Worm (Caenorhabditis elegans): ENCODE results near the gene egrh-3.

Gene egrh-3

DNA sequence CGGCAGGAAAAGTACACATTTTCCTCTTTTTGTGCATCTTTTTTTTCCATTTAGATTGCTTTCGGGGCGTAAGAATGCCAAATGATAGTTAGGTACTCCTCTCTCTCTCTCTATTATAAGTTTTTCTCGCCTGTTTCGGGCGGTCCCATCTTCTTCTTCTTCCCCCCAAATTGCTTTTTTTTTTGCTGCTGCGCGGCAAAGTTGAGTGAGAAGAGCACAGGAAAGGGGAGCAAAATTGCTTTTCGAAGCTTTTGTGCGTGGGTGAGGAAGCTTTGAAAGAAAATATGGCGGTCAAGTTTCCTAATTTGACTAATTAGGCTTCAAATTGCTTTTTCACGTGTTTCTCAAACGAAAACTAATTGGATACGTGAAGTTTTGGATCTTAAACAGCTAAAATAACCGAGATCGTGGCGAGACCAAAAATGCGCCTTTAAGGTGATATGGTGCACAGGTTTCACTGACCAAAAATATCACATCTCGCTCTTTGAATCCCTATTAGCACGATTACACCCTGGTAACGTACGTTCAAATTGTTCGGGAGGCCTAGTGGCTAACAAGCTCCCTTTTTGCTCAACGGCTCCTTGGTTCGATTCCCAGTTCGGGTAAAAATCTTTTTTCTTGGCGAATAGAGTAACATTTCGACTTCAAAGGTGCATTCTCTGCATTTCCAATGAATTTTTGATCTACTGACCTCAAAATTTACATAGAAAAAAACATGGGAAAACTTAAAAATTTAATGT lies 32.0 kb downstream of the egrh-3 start:
- TF ChIP-seq ces-1 (GFP tag; optimal IDR thresholded peaks at IDR 0.05), result peak; percentile 46
- TF ChIP-seq snpc-4 (tag; optimal IDR thresholded peaks at IDR 0.05), result no peak

ce11 chrIV:2654965-2655364 lies 33.6 kb downstream of the egrh-3 start:
- TF ChIP-seq hlh-1 (tag; optimal IDR thresholded peaks at IDR 0.05) (no peak), lin-13 (tag; optimal IDR thresholded peaks at IDR 0.05) (no peak), ceh-39 (tag; optimal IDR thresholded peaks at IDR 0.05) (no peak), elt-3 (tag; optimal IDR thresholded peaks at IDR 0.05) (no peak), unc-62 (GFP tag; optimal IDR thresholded peaks at IDR 0.05) (no peak), unc-39 (tag; optimal IDR thresholded peaks at IDR 0.05) (no peak), nhr-2 (tag; optimal IDR thresholded peaks at IDR 0.05) (no peak), ham-2 (GFP tag; optimal IDR thresholded peaks at IDR 0.05) (no peak), M03D4.4 (tag; optimal IDR thresholded peaks at IDR 0.05) (no peak), ceh-43 (GFP tag; optimal IDR thresholded peaks at IDR 0.05) (no peak), ceh-83 (GFP tag; optimal IDR thresholded peaks at IDR 0.05) (no peak), pha-4 (tag; optimal IDR thresholded peaks at IDR 0.05) (no peak), blmp-1 (tag; optimal IDR thresholded peaks at IDR 0.05) (no peak), ces-1 (GFP tag; optimal IDR thresholded peaks at IDR 0.05) (no peak), nhr-28 (tag; optimal IDR thresholded peaks at IDR 0.05) (no peak)

DNA sequence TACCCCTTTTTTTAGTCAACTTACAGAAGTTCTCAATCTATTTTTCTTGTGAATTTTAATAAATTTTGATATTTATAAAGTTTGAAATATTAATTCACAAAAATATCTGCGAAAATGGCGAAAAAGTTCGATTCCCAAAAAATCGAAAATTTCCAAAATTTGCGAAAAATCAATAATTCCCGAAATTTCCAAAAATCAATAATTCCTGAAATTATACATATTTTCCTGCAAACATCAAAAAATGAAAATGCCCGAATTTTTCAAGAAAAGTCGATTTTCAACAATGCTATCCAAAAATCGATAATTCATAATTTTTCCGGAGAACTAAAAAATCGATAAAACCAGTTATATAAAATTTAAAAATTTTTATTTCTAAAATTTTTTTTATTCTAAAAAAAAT lies 38.5 kb downstream of the egrh-3 start:
- TF ChIP-seq unc-120 (tag; optimal IDR thresholded peaks at IDR 0.05; ENCODE audit: poor library complexity, severe bottlenecking), result no peak
- TF ChIP-seq sptf-1 (tag; optimal IDR thresholded peaks at IDR 0.05), result no peak
- no peak for TF ChIP-seq flh-1 (GFP tag; optimal IDR thresholded peaks at IDR 0.05)
- TF ChIP-seq tbx-8 (GFP tag; optimal IDR thresholded peaks at IDR 0.05), result no peak
- no peak for TF ChIP-seq ztf-11 (tag; optimal IDR thresholded peaks at IDR 0.05)

DNA sequence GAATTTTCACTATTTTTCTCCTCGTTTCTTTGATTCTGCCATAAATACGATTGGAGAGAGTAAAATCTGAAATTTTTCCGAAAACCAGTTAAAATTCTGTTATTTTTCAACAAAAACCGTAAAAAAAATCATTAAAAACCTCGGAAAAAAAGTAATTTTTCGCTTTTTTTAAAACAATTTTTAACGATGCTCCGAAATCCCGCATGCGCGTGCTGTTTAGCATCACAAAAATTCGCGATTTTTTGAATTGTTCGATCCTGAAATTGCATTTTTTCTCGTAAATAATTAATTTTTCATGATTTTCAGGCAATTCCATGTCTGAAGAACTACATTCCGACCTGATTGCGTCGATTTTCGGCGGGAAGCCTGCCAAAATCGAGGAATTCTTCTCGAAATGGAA lies 45.9 kb downstream of the egrh-3 start, which contains the start of gene ric-8:
ric-8 (plus strand) TSS at position 301 of the 400 bp plus-strand sequence.
- TF ChIP-seq tbx-8 (GFP tag; optimal IDR thresholded peaks at IDR 0.05), result no peak
- TF ChIP-seq sptf-1 (tag; optimal IDR thresholded peaks at IDR 0.05), result no peak
- no peak for TF ChIP-seq mls-2 (tag; optimal IDR thresholded peaks at IDR 0.05)
- TF ChIP-seq unc-62 (GFP tag; optimal IDR thresholded peaks at IDR 0.05), result no peak
- TF ChIP-seq ceh-39 (tag; optimal IDR thresholded peaks at IDR 0.05), result no peak
- no peak for TF ChIP-seq bed-3 (GFP tag; optimal IDR thresholded peaks at IDR 0.05)
- no peak for TF ChIP-seq unc-39 (tag; optimal IDR thresholded peaks at IDR 0.05)
- no peak for TF ChIP-seq unc-120 (tag; optimal IDR thresholded peaks at IDR 0.05; ENCODE audit: poor library complexity, severe bottlenecking)
- TF ChIP-seq elt-3 (tag; optimal IDR thresholded peaks at IDR 0.05), result no peak
- no peak for TF ChIP-seq lin-32 (GFP tag; optimal IDR thresholded peaks at IDR 0.05)
- no peak for TF ChIP-seq nhr-2 (tag; optimal IDR thresholded peaks at IDR 0.05)
- no peak for TF ChIP-seq blmp-1 (tag; optimal IDR thresholded peaks at IDR 0.05)
- TF ChIP-seq M03D4.4 (tag; optimal IDR thresholded peaks at IDR 0.05), result no peak
- no peak for TF ChIP-seq ceh-83 (GFP tag; optimal IDR thresholded peaks at IDR 0.05)
- TF ChIP-seq ham-2 (GFP tag; optimal IDR thresholded peaks at IDR 0.05), result no peak
- no peak for TF ChIP-seq pha-4 (tag; optimal IDR thresholded peaks at IDR 0.05)
- TF ChIP-seq nhr-12 (tag; optimal IDR thresholded peaks at IDR 0.05), result no peak

DNA sequence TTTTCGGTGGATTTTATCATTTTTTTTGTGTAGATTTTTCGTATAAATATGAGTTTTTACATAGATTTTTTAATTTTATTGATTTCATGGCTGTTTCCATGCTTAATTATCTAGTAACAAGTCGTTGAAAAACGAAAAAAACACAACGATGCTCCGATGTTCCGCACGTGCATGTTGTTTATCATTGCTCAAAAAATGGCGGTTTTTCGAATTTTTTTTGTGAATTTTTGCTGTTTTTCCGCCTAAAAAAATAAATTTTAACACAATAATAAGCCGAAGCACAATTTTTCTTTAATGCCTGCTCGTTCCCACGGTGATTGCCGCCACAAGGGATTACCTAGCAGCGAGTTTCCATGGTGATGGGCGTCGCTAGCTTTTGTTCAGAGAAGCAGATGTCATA lies 46.5 kb downstream of the egrh-3 start:
- TF ChIP-seq ces-1 (GFP tag; optimal IDR thresholded peaks at IDR 0.05) (no peak), hlh-1 (tag; optimal IDR thresholded peaks at IDR 0.05) (no peak), nhr-28 (tag; optimal IDR thresholded peaks at IDR 0.05) (no peak), mab-5 (tag; optimal IDR thresholded peaks at IDR 0.05) (no peak), pha-4 (tag; optimal IDR thresholded peaks at IDR 0.05) (no peak), mep-1 (tag; optimal IDR thresholded peaks at IDR 0.05) (no peak), zip-8 (tag; optimal IDR thresholded peaks at IDR 0.05) (no peak)

DNA sequence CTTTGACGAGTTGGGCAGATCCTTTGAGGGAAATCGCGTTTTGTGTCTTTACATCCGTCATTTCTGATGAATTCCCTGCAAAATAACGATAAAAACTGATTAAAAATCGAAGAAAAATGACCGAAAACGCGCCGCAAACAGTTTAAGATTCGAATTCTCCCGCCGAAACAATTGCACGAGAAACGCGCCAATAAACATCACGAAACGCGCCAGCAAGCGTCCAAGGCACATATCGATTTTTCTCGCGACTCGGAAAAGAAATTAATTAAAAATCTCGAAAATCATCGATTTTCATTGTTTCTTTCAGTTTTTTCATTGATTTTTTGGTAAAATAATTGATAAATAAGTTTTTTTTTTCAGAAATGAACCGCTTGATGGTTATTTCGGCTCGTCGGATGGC lies 47.6 kb downstream of the egrh-3 start, which contains the start of the genes mdf-2 and nduv-3:
mdf-2 (minus strand) TSS at position 176 of the 400 bp plus-strand sequence.
nduv-3 (plus strand) TSS at position 361 of the 400 bp plus-strand sequence.
- TF ChIP-seq cnd-1 (tag; optimal IDR thresholded peaks at IDR 0.05) (no peak), lin-13 (tag; optimal IDR thresholded peaks at IDR 0.05) (peak; percentile 82), nhr-76 (tag; optimal IDR thresholded peaks at IDR 0.05) (no peak), blmp-1 (tag; optimal IDR thresholded peaks at IDR 0.05) (no peak), lin-32 (GFP tag; optimal IDR thresholded peaks at IDR 0.05) (no peak), nhr-237 (tag; optimal IDR thresholded peaks at IDR 0.05) (peak; percentile 30), M03D4.4 (tag; optimal IDR thresholded peaks at IDR 0.05) (no peak), bed-3 (GFP tag; optimal IDR thresholded peaks at IDR 0.05) (no peak), ham-2 (GFP tag; optimal IDR thresholded peaks at IDR 0.05) (no peak), unc-62 (GFP tag; optimal IDR thresholded peaks at IDR 0.05) (no peak), lsy-2 (tag; optimal IDR thresholded peaks at IDR 0.05) (peak; percentile 78), snpc-4 (tag; optimal IDR thresholded peaks at IDR 0.05) (no peak), pha-4 (tag; optimal IDR thresholded peaks at IDR 0.05) (peak; percentile 74), ceh-43 (GFP tag; optimal IDR thresholded peaks at IDR 0.05) (no peak), ces-1 (GFP tag; optimal IDR thresholded peaks at IDR 0.05) (peak; percentile 83), mls-2 (tag; optimal IDR thresholded peaks at IDR 0.05) (no peak), mab-5 (tag; optimal IDR thresholded peaks at IDR 0.05) (no peak), sem-2 (GFP tag; optimal IDR thresholded peaks at IDR 0.05) (no peak), mep-1 (tag; optimal IDR thresholded peaks at IDR 0.05) (peak; percentile 61), ceh-39 (tag; optimal IDR thresholded peaks at IDR 0.05) (peak; percentile 75), hlh-1 (tag; optimal IDR thresholded peaks at IDR 0.05) (no peak)

Data from whole organism, mixed stage, embryonic.